Fruit fly (Drosophila melanogaster) S2 (cell line): ENCODE results near the gene Mp.

Source experiments
- CG8478 ChIP-seq: fragments of >200 bp; optimal IDR thresholded peaks from 2 replicates; lab custom pipeline; 2018
- CTCF ChIP-seq, 2 experiments: fragments of >200 bp; optimal IDR thresholded peaks; 2 replicates each; lab custom pipeline; 2018

The Mp gene

dm6 chr3L:6998692-6999091, at the start of gene Mp:
Gene Mp (plus strand): TSS chr3L:6998843.
- no peak for TF ChIP-seq CG8478 (lab: Kevin White, UChicago)
- TF ChIP-seq CTCF (optimal IDR thresholded peaks at IDR 0.05; lab: Kevin White, UChicago), result no peak

dm6 chr3L:6955254-6956229, 43.1 kb upstream of the Mp start, which contains the start of the genes CG10077 and CG9948:
Gene CG10077 (minus strand): TSS chr3L:6955904.
Gene CG9948 (plus strand): TSS chr3L:6955991.
- TF ChIP-seq CTCF (optimal IDR thresholded peaks at IDR 0.05; lab: Kevin White, UChicago) (no peak), CG8478 (lab: Kevin White, UChicago) (no peak)

dm6 chr3L:6957753-6958420, 40.8 kb upstream of the Mp start, which contains the start of the genes Uqcc1 and Surf1:
Gene Uqcc1 (minus strand): TSS chr3L:6958108.
Gene Surf1 (plus strand): TSS chr3L:6958346.
- no peak for TF ChIP-seq CG8478 (lab: Kevin White, UChicago)
- no peak for TF ChIP-seq CTCF (optimal IDR thresholded peaks at IDR 0.05; lab: Kevin White, UChicago)

- TF ChIP-seq CG8478 (lab: Kevin White, UChicago) (no peak), CTCF (optimal IDR thresholded peaks at IDR 0.05; lab: Kevin White, UChicago) (no peak)
Measured at dm6 chr3L:6961992-6962570, 36.6 kb upstream of the Mp start.

- TF ChIP-seq CG8478 (lab: Kevin White, UChicago) (no peak), CTCF (optimal IDR thresholded peaks at IDR 0.05; lab: Kevin White, UChicago) (no peak)
Measured at dm6 chr3L:6963175-6963574, 35.5 kb upstream of the Mp start.

dm6 chr3L:6963792-6964487, 34.7 kb upstream of the Mp start:
- no peak for TF ChIP-seq CTCF (optimal IDR thresholded peaks at IDR 0.05; lab: Kevin White, UChicago)
- TF ChIP-seq CG8478 (lab: Kevin White, UChicago), result no peak

dm6 chr3L:6964488-6965152, 34.0 kb upstream of the Mp start, which contains the start of gene sgl:
Gene sgl (minus strand): TSS chr3L:6964758.
- TF ChIP-seq CG8478 (lab: Kevin White, UChicago) (no peak), CTCF (optimal IDR thresholded peaks at IDR 0.05; lab: Kevin White, UChicago) (no peak)

- TF ChIP-seq CTCF (optimal IDR thresholded peaks at IDR 0.05; lab: Kevin White, UChicago), result no peak
- TF ChIP-seq CG8478 (lab: Kevin White, UChicago), result no peak
Measured at dm6 chr3L:6967797-6968196, 30.8 kb upstream of the Mp start, which contains the start of gene CG10064. Gene CG10064 (minus strand): TSS chr3L:6967897.

dm6 chr3L:6968961-6969814, 29.5 kb upstream of the Mp start, which contains the start of the genes Mis12 and CG9953:
Gene Mis12 (minus strand): TSS chr3L:6969048.
Gene CG9953 (plus strand): TSS chr3L:6969658.
- TF ChIP-seq CTCF (optimal IDR thresholded peaks at IDR 0.05; lab: Kevin White, UChicago) (no peak), CG8478 (lab: Kevin White, UChicago) (no peak)

- TF ChIP-seq CG8478 (lab: Kevin White, UChicago) (no peak), CTCF (optimal IDR thresholded peaks at IDR 0.05; lab: Kevin White, UChicago) (no peak)
Measured at dm6 chr3L:6971298-6971697, 27.3 kb upstream of the Mp start.

- TF ChIP-seq CG8478 (lab: Kevin White, UChicago) (no peak), CTCF (optimal IDR thresholded peaks at IDR 0.05; lab: Kevin White, UChicago) (no peak)
Measured at dm6 chr3L:6972367-6972766, 26.3 kb upstream of the Mp start, which contains the start of gene CG10063. Gene CG10063 (minus strand): TSS chr3L:6972467.

- no peak for TF ChIP-seq CG8478 (lab: Kevin White, UChicago)
- no peak for TF ChIP-seq CTCF (optimal IDR thresholded peaks at IDR 0.05; lab: Kevin White, UChicago)
Measured at dm6 chr3L:6975875-6976274, 22.8 kb upstream of the Mp start.
